Fruit fly (Drosophila melanogaster) whole organism, embryonic: ENCODE measurements around the gene BNIP3.

Source experiments
- Abd-B ChIP-seq: fragments of 200-800 bp; sonication (Bioruptor generic); optimal IDR thresholded peaks from 2 replicates; lab custom pipeline; 2018; ENCODE audit warnings: missing biosample characterization, mild to moderate bottlenecking, missing genetic modification characterization, moderate library complexity
- Adf1 ChIP-seq: fragments of 200-800 bp; sonication (Bioruptor generic); IDR thresholded peaks from 2 replicates; pipeline ENCODE4 v1.3.6; 2022; ENCODE audit warnings: missing biosample characterization, missing genetic modification characterization
- B-H2 ChIP-seq: fragments of 200-800 bp; sonication (Bioruptor generic); optimal IDR thresholded peaks from 2 replicates; lab custom pipeline; 2018; ENCODE audit warnings: missing biosample characterization, mild to moderate bottlenecking, missing genetic modification characterization
- CG10462 ChIP-seq: fragments of 200-800 bp; sonication (Bioruptor generic); optimal IDR thresholded peaks from 2 replicates; lab custom pipeline; 2016; ENCODE audit warnings: missing biosample characterization, missing genetic modification characterization
- CG10543 ChIP-seq: fragments of 200-800 bp; sonication (Bioruptor generic); optimal IDR thresholded peaks from 3 replicates; lab custom pipeline; 2017; ENCODE audit warnings: missing biosample characterization, mild to moderate bottlenecking, missing genetic modification characterization, moderate library complexity
- CG11504 ChIP-seq: fragments of 200-800 bp; sonication (Bioruptor generic); optimal IDR thresholded peaks from 3 replicates; lab custom pipeline; 2019; ENCODE audit warnings: missing biosample characterization, mild to moderate bottlenecking, missing genetic modification characterization, moderate library complexity
- CG12071 ChIP-seq: fragments of 200-800 bp; sonication (Bioruptor generic); optimal IDR thresholded peaks from 3 replicates; lab custom pipeline; 2018; ENCODE audit warnings: missing biosample characterization, mild to moderate bottlenecking, missing genetic modification characterization
- CG12155 ChIP-seq: fragments of 200-800 bp; sonication (Bioruptor generic); optimal IDR thresholded peaks from 3 replicates; lab custom pipeline; 2016; ENCODE audit warnings: missing biosample characterization, missing genetic modification characterization
- CG12219 ChIP-seq: fragments of 200-800 bp; sonication (Bioruptor generic); optimal IDR thresholded peaks from 3 replicates; lab custom pipeline; 2018; ENCODE audit warnings: missing biosample characterization, mild to moderate bottlenecking, missing genetic modification characterization
- CG12391 ChIP-seq: fragments of 200-800 bp; sonication (Bioruptor generic); optimal IDR thresholded peaks from 3 replicates; lab custom pipeline; 2018; ENCODE audit warnings: missing biosample characterization, mild to moderate bottlenecking, missing genetic modification characterization, moderate library complexity
- CG13296 ChIP-seq: fragments of 200-800 bp; sonication (Bioruptor generic); optimal IDR thresholded peaks from 3 replicates; lab custom pipeline; 2018; ENCODE audit warnings: missing biosample characterization, mild to moderate bottlenecking, missing genetic modification characterization
- CG15269 ChIP-seq: fragments of 200-800 bp; sonication (Bioruptor generic); optimal IDR thresholded peaks from 2 replicates; lab custom pipeline; 2018; ENCODE audit warnings: missing biosample characterization, mild to moderate bottlenecking, missing genetic modification characterization, moderate library complexity
- CG2120 ChIP-seq: fragments of 200-800 bp; sonication (Bioruptor generic); optimal IDR thresholded peaks from 3 replicates; lab custom pipeline; 2016; ENCODE audit warnings: missing biosample characterization, missing genetic modification characterization
- CG3838 ChIP-seq: fragments of 200-800 bp; sonication (Bioruptor generic); optimal IDR thresholded peaks from 3 replicates; lab custom pipeline; 2016; ENCODE audit warnings: missing biosample characterization, missing genetic modification characterization
- CG4617 ChIP-seq: fragments of 200-800 bp; sonication (Bioruptor generic); optimal IDR thresholded peaks from 3 replicates; lab custom pipeline; 2016; ENCODE audit warnings: missing biosample characterization, missing genetic modification characterization, borderline replicate concordance
- CG5953 ChIP-seq: fragments of 200-800 bp; sonication (Bioruptor generic); IDR thresholded peaks from 2 replicates; pipeline ENCODE4 v1.3.6; 2022; ENCODE audit warnings: missing biosample characterization, missing genetic modification characterization
- CG6683 ChIP-seq: fragments of 200-800 bp; sonication (Bioruptor generic); optimal IDR thresholded peaks from 2 replicates; lab custom pipeline; 2017; ENCODE audit warnings: missing biosample characterization, mild to moderate bottlenecking, missing genetic modification characterization, missing genetic modification reagents
- CG7987 ChIP-seq: fragments of 200-800 bp; sonication (Bioruptor generic); optimal IDR thresholded peaks from 2 replicates; lab custom pipeline; 2018; ENCODE audit warnings: missing biosample characterization, mild to moderate bottlenecking, missing genetic modification characterization, moderate library complexity
- CkIIα-i1 ChIP-seq: fragments of 200-800 bp; sonication (Bioruptor generic); IDR thresholded peaks from 2 replicates; pipeline ENCODE4 v1.3.6; 2022; ENCODE audit warnings: missing biosample characterization, missing genetic modification characterization
- CrebB ChIP-seq: fragments of 200-800 bp; sonication (Bioruptor generic); optimal IDR thresholded peaks from 3 replicates; lab custom pipeline; 2018; ENCODE audit warnings: missing biosample characterization, mild to moderate bottlenecking, missing genetic modification characterization
- Dip3 ChIP-seq: fragments of 200-800 bp; sonication (Bioruptor generic); optimal IDR thresholded peaks from 3 replicates; lab custom pipeline; 2016; ENCODE audit warnings: missing biosample characterization, missing genetic modification characterization
- HLHmδ ChIP-seq: fragments of 200-800 bp; sonication (Bioruptor generic); optimal IDR thresholded peaks from 2 replicates; lab custom pipeline; 2018; ENCODE audit warnings: missing biosample characterization, mild to moderate bottlenecking, missing genetic modification characterization, moderate library complexity
- Hand ChIP-seq: fragments of 200-800 bp; sonication (Bioruptor generic); optimal IDR thresholded peaks from 2 replicates; lab custom pipeline; 2017; ENCODE audit warnings: mild to moderate bottlenecking, missing biosample characterization, missing genetic modification reagents, missing genetic modification characterization
- Hr78 ChIP-seq, 2 experiments: fragments of 200-800 bp in 1 of 2; fragments of >200 bp in 1 of 2; sonication (Bioruptor generic) in 1 of 2; optimal IDR thresholded peaks; 2 replicates each; lab custom pipeline; 2017 to 2019; ENCODE audit warnings: missing biosample characterization in 2 of 2, missing genetic modification characterization in 2 of 2, mild to moderate bottlenecking in 1 of 2, moderate library complexity in 1 of 2
- Kr ChIP-seq: fragments of 200-800 bp; sonication (Bioruptor generic); optimal IDR thresholded peaks from 2 replicates; lab custom pipeline; 2017; ENCODE audit warnings: missing biosample characterization, mild to moderate bottlenecking, missing genetic modification characterization
- Meics ChIP-seq: fragments of 200-800 bp; sonication (Bioruptor generic); optimal IDR thresholded peaks from 2 replicates; lab custom pipeline; 2017; ENCODE audit warnings: missing biosample characterization, mild to moderate bottlenecking, missing genetic modification characterization
- Mrtf ChIP-seq: fragments of 200-800 bp; sonication (Bioruptor generic); IDR thresholded peaks from 3 replicates; pipeline ENCODE4 v1.3.6; 2022; ENCODE audit warnings: missing biosample characterization, missing genetic modification characterization
- NC2β ChIP-seq: fragments of 200-800 bp; sonication (Bioruptor generic); optimal IDR thresholded peaks from 2 replicates; lab custom pipeline; 2016; ENCODE audit warnings: missing biosample characterization, missing genetic modification characterization
- Neu2 ChIP-seq: fragments of 200-800 bp; sonication (Bioruptor generic); optimal IDR thresholded peaks from 3 replicates; lab custom pipeline; 2016; ENCODE audit warnings: missing biosample characterization, missing genetic modification characterization, borderline replicate concordance
- Nf-YC ChIP-seq: fragments of 200-800 bp; optimal IDR thresholded peaks from 3 replicates; lab custom pipeline; 2019; ENCODE audit warnings: missing biosample characterization, mild to moderate bottlenecking, missing genetic modification characterization, moderate library complexity
- Oli ChIP-seq: fragments of 200-800 bp; sonication (Bioruptor generic); optimal IDR thresholded peaks from 2 replicates; lab custom pipeline; 2018; ENCODE audit warnings: missing biosample characterization, mild to moderate bottlenecking, missing genetic modification characterization, moderate library complexity
- Side ChIP-seq: fragments of 200-800 bp; sonication (Bioruptor generic); optimal IDR thresholded peaks from 2 replicates; lab custom pipeline; 2016; ENCODE audit warnings: missing biosample characterization, missing genetic modification characterization
- Sox100B ChIP-seq: fragments of 200-800 bp; sonication (Bioruptor generic); optimal IDR thresholded peaks from 3 replicates; lab custom pipeline; 2018; ENCODE audit warnings: missing biosample characterization, mild to moderate bottlenecking, missing genetic modification characterization
- YL-1 ChIP-seq: fragments of 200-800 bp; sonication (Bioruptor generic); optimal IDR thresholded peaks from 3 replicates; lab custom pipeline; 2017; ENCODE audit warnings: missing biosample characterization, mild to moderate bottlenecking, missing genetic modification characterization
- abd-A ChIP-seq: fragments of 200-800 bp; sonication (Bioruptor generic); optimal IDR thresholded peaks from 3 replicates; lab custom pipeline; 2019; ENCODE audit warnings: missing biosample characterization, mild to moderate bottlenecking, missing genetic modification characterization, moderate library complexity
- ap ChIP-seq: fragments of 200-800 bp; sonication (Bioruptor generic); IDR thresholded peaks from 2 replicates; pipeline ENCODE4 v1.3.6; 2022; ENCODE audit warnings: missing biosample characterization, missing genetic modification characterization
- ash1 ChIP-seq: fragments of 200-800 bp; sonication (Bioruptor generic); optimal IDR thresholded peaks from 2 replicates; lab custom pipeline; 2018; ENCODE audit warnings: missing biosample characterization, mild to moderate bottlenecking, missing genetic modification characterization
- ato ChIP-seq: fragments of 200-800 bp; sonication (Bioruptor generic); IDR thresholded peaks from 2 replicates; pipeline ENCODE4 v1.3.6; 2022; ENCODE audit warnings: missing biosample characterization, missing genetic modification characterization; ENCODE audit not compliant: partially characterized antibody
- bbx ChIP-seq: fragments of 200-800 bp; sonication (Bioruptor generic); IDR thresholded peaks from 2 replicates; pipeline ENCODE4 v1.3.6; 2022; ENCODE audit warnings: missing biosample characterization, missing genetic modification characterization; ENCODE audit not compliant: partially characterized antibody
- cad ChIP-seq: fragments of >200 bp; optimal IDR thresholded peaks from 2 replicates; lab custom pipeline; 2017; ENCODE audit warnings: missing biosample characterization, missing genetic modification characterization
- caup ChIP-seq: fragments of 200-800 bp; sonication (Bioruptor generic); optimal IDR thresholded peaks from 3 replicates; lab custom pipeline; 2017; ENCODE audit warnings: missing biosample characterization, mild to moderate bottlenecking, missing genetic modification characterization, moderate library complexity; ENCODE audit not compliant: severe bottlenecking
- chinmo ChIP-seq: fragments of 200-800 bp; sonication (Bioruptor generic); IDR thresholded peaks from 4 replicates; pipeline ENCODE4 v1.3.6; 2022; ENCODE audit warnings: missing biosample characterization, missing genetic modification characterization; ENCODE audit not compliant: partially characterized antibody
- corto ChIP-seq: fragments of 200-800 bp; sonication (Bioruptor generic); optimal IDR thresholded peaks from 2 replicates; lab custom pipeline; 2016; ENCODE audit warnings: missing biosample characterization, mild to moderate bottlenecking, missing genetic modification characterization, moderate library complexity
- dpn ChIP-seq, 2 experiments: fragments of 200-800 bp; sonication (Bioruptor generic); optimal IDR thresholded peaks; 3 replicates each; lab custom pipeline; 2016; ENCODE audit warnings: missing biosample characterization in 2 of 2, missing genetic modification characterization in 2 of 2
- ems ChIP-seq: fragments of 200-800 bp; sonication (Bioruptor generic); optimal IDR thresholded peaks from 3 replicates; lab custom pipeline; 2016; ENCODE audit warnings: missing biosample characterization, missing genetic modification characterization
- grau ChIP-seq: fragments of 200-800 bp; optimal IDR thresholded peaks from 3 replicates; lab custom pipeline; 2019; ENCODE audit warnings: missing biosample characterization, mild to moderate bottlenecking, missing genetic modification characterization, moderate library complexity
- mld ChIP-seq: fragments of 200-800 bp; sonication (Bioruptor generic); IDR thresholded peaks from 3 replicates; pipeline ENCODE4 v1.3.6; 2022; ENCODE audit warnings: missing biosample characterization, missing genetic modification characterization; ENCODE audit not compliant: partially characterized antibody
- prd ChIP-seq, 3 experiments: fragments of >200 bp in 2 of 3; fragments of 200-800 bp in 1 of 3; sonication (Bioruptor generic) in 1 of 3; optimal IDR thresholded peaks in 2 of 3; IDR thresholded peaks in 1 of 3; 2 replicates in 2 of 3; 3 replicates in 1 of 3; pipeline versions ENCODE4 v1.3.6 to Lab custom; 2017 to 2022; ENCODE audit warnings: missing biosample characterization in 1 of 3, missing genetic modification characterization in 1 of 3
- psq ChIP-seq: fragments of 200-800 bp; sonication (Bioruptor generic); optimal IDR thresholded peaks from 2 replicates; lab custom pipeline; 2017; ENCODE audit warnings: missing biosample characterization, missing genetic modification characterization
- zen2 ChIP-seq: fragments of 200-800 bp; sonication (Bioruptor generic); IDR thresholded peaks from 3 replicates; pipeline ENCODE4 v1.3.6; 2022; ENCODE audit warnings: missing biosample characterization, missing genetic modification characterization; ENCODE audit not compliant: partially characterized antibody

BNIP3 gene

dm6 chr3L:20494262-20494601 lies 25.0 kb downstream of the BNIP3 start:
- TF ChIP-seq prd (optimal IDR thresholded peaks at IDR 0.05; lab: Kevin White, UChicago) (no peak), prd (GFP tag; IDR thresholded peaks at IDR 0.05; lab: Robert Waterston, UW) (no peak), CG11504 (tag; lab: Kevin White, UChicago) (peak; percentile 41), CG4617 (no peak), psq (GFP tag; lab: Kevin White, UChicago) (no peak), CkIIα-i1 (GFP tag; lab: Robert Waterston, UW) (no peak), CG3838 (no peak), CG12155 (no peak), mld (GFP tag; lab: Robert Waterston, UW) (no peak), Kr (GFP tag; lab: Kevin White, UChicago) (no peak), ato (GFP tag; lab: Robert Waterston, UW) (no peak), CG10543 (GFP tag; lab: Kevin White, UChicago) (no peak), Dip3 (GFP tag; lab: Kevin White, UChicago) (no peak), bbx (GFP tag; lab: Robert Waterston, UW) (no peak), B-H2 (GFP tag; lab: Kevin White, UChicago) (no peak), Hand (peak; percentile 21), Neu2 (GFP tag; lab: Kevin White, UChicago) (no peak), chinmo (GFP tag; lab: Robert Waterston, UW) (no peak), caup (GFP tag; lab: Kevin White, UChicago) (peak; percentile 22), grau (tag; lab: Kevin White, UChicago) (peak; percentile 54), cad (no peak), CG6683 (GFP tag; lab: Kevin White, UChicago) (no peak), Sox100B (no peak), Hr78 (GFP tag; optimal IDR thresholded peaks at IDR 0.05; lab: Kevin White, UChicago) (no peak), Abd-B (no peak), corto (GFP tag; lab: Kevin White, UChicago) (no peak), zen2 (GFP tag; lab: Robert Waterston, UW) (no peak), Adf1 (GFP tag; lab: Robert Waterston, UW) (no peak), Meics (GFP tag; lab: Kevin White, UChicago) (peak; percentile 48), HLHmδ (GFP tag; lab: Kevin White, UChicago) (no peak), Mrtf (no peak), CrebB (no peak), dpn (GFP tag; optimal IDR thresholded peaks at IDR 0.05; lab: Kevin White, UChicago) (no peak), CG7987 (no peak), abd-A (tag; lab: Kevin White, UChicago) (no peak), CG13296 (GFP tag; lab: Kevin White, UChicago) (peak; percentile 6), CG12219 (no peak), ems (GFP tag; lab: Kevin White, UChicago) (no peak), NC2β (GFP tag; lab: Kevin White, UChicago) (no peak), Oli (tag; lab: Kevin White, UChicago) (peak; percentile 5), CG5953 (GFP tag; lab: Robert Waterston, UW) (no peak), ash1 (GFP tag; lab: Kevin White, UChicago) (no peak), ap (GFP tag; lab: Robert Waterston, UW) (no peak), CG15269 (tag; lab: Kevin White, UChicago) (peak; percentile 43), CG12391 (tag; lab: Kevin White, UChicago) (peak; percentile 29), CG2120 (GFP tag; lab: Kevin White, UChicago) (peak; percentile 36), Nf-YC (tag; lab: Kevin White, UChicago) (no peak), CG10462 (no peak), Side (GFP tag; lab: Kevin White, UChicago) (no peak), YL-1 (GFP tag; lab: Kevin White, UChicago) (no peak), CG12071 (GFP tag; lab: Kevin White, UChicago) (no peak)
